Worm (Caenorhabditis elegans): Measurements from ENCODE around the gene his-60.

Gene his-60

ce11 chrIV:7507305-7507704, 19.5 kb upstream of the his-60 start:
- no peak for TF ChIP-seq egl-5 (tag; optimal IDR thresholded peaks at IDR 0.05)
- no peak for TF ChIP-seq ceh-9 (tag; optimal IDR thresholded peaks at IDR 0.05)
- TF ChIP-seq nhr-43 (tag; optimal IDR thresholded peaks at IDR 0.05; ENCODE audit: poor library complexity, severe bottlenecking) = peak; percentile 52
- no peak for TF ChIP-seq elt-1 (tag; optimal IDR thresholded peaks at IDR 0.05)
- no peak for TF ChIP-seq eor-1 (tag; optimal IDR thresholded peaks at IDR 0.05)
- no peak for TF ChIP-seq mml-1 (tag; optimal IDR thresholded peaks at IDR 0.05)
- peak; percentile 83 for TF ChIP-seq ama-1 (optimal IDR thresholded peaks at IDR 0.05)
- TF ChIP-seq hmg-11 (tag; optimal IDR thresholded peaks at IDR 0.05) = no peak
- TF ChIP-seq sea-2 (GFP tag; optimal IDR thresholded peaks at IDR 0.05) = no peak
- TF ChIP-seq ztf-4 (tag; optimal IDR thresholded peaks at IDR 0.05) = no peak
- peak; percentile 23 for TF ChIP-seq lin-15B (tag; optimal IDR thresholded peaks at IDR 0.05)
- no peak for TF ChIP-seq unc-39 (tag; optimal IDR thresholded peaks at IDR 0.05)
- no peak for TF ChIP-seq fos-1 (tag; optimal IDR thresholded peaks at IDR 0.05)
- TF ChIP-seq fkh-10 (GFP tag; optimal IDR thresholded peaks at IDR 0.05) = no peak
- no peak for TF ChIP-seq nhr-67 (tag; optimal IDR thresholded peaks at IDR 0.05)
- TF ChIP-seq nhr-25 (tag; optimal IDR thresholded peaks at IDR 0.05) = peak; percentile 33
- no peak for TF ChIP-seq ZK546.5 (tag; optimal IDR thresholded peaks at IDR 0.05)
- peak; percentile 66 for TF ChIP-seq pha-4 (tag; optimal IDR thresholded peaks at IDR 0.05)
- TF ChIP-seq elt-2 (tag; optimal IDR thresholded peaks at IDR 0.05) = peak; percentile 37
- no peak for TF ChIP-seq nhr-237 (tag; optimal IDR thresholded peaks at IDR 0.05)
- peak; percentile 29 for TF ChIP-seq nhr-23 (tag; optimal IDR thresholded peaks at IDR 0.05)
- no peak for TF ChIP-seq aly-2 (tag; optimal IDR thresholded peaks at IDR 0.05)
- no peak for TF ChIP-seq ceh-16 (tag; optimal IDR thresholded peaks at IDR 0.05)
- TF ChIP-seq jun-1 (tag; optimal IDR thresholded peaks at IDR 0.05) = no peak
- no peak for TF ChIP-seq mdl-1 (tag; optimal IDR thresholded peaks at IDR 0.05)
- TF ChIP-seq ceh-82 (tag; optimal IDR thresholded peaks at IDR 0.05) = no peak
- TF ChIP-seq elt-3 (tag; optimal IDR thresholded peaks at IDR 0.05) = no peak
- no peak for TF ChIP-seq tbx-2 (tag; optimal IDR thresholded peaks at IDR 0.05)
- TF ChIP-seq skn-1 (tag; optimal IDR thresholded peaks at IDR 0.05) = no peak
- TF ChIP-seq nfya-1 (tag; optimal IDR thresholded peaks at IDR 0.05; ENCODE audit: insufficient read depth) = no peak
- no peak for TF ChIP-seq daf-12 (tag; optimal IDR thresholded peaks at IDR 0.05)
- no peak for TF ChIP-seq zag-1 (tag; optimal IDR thresholded peaks at IDR 0.05)
- TF ChIP-seq pqm-1 (tag; optimal IDR thresholded peaks at IDR 0.05) = no peak
- no peak for TF ChIP-seq lsy-12 (tag; optimal IDR thresholded peaks at IDR 0.05)
- no peak for TF ChIP-seq ceh-28 (tag; optimal IDR thresholded peaks at IDR 0.05)

- no peak for TF ChIP-seq nhr-12 (tag; optimal IDR thresholded peaks at IDR 0.05)
- no peak for TF ChIP-seq nhr-237 (tag; optimal IDR thresholded peaks at IDR 0.05)
- TF ChIP-seq elt-3 (tag; optimal IDR thresholded peaks at IDR 0.05) = no peak
- TF ChIP-seq nhr-43 (tag; optimal IDR thresholded peaks at IDR 0.05; ENCODE audit: poor library complexity, severe bottlenecking) = no peak
Observed at ce11 chrIV:7506711-7507110, 18.9 kb upstream of the his-60 start.

- peak; percentile 95 for TF ChIP-seq ama-1 (optimal IDR thresholded peaks at IDR 0.05)
- peak; percentile 25 for TF ChIP-seq lin-39 (tag; optimal IDR thresholded peaks at IDR 0.05)
- TF ChIP-seq fkh-10 (GFP tag; optimal IDR thresholded peaks at IDR 0.05) = no peak
- TF ChIP-seq elt-1 (tag; optimal IDR thresholded peaks at IDR 0.05) = no peak
- TF ChIP-seq zag-1 (tag; optimal IDR thresholded peaks at IDR 0.05) = no peak
- peak; percentile 48 for TF ChIP-seq lsy-12 (tag; optimal IDR thresholded peaks at IDR 0.05)
- peak; percentile 38 for TF ChIP-seq elt-2 (tag; optimal IDR thresholded peaks at IDR 0.05)
- TF ChIP-seq eor-1 (tag; optimal IDR thresholded peaks at IDR 0.05) = no peak
- TF ChIP-seq R02D3.7 (tag; optimal IDR thresholded peaks at IDR 0.05) = peak; percentile 30
- TF ChIP-seq nhr-237 (tag; optimal IDR thresholded peaks at IDR 0.05) = no peak
- no peak for TF ChIP-seq hmg-11 (tag; optimal IDR thresholded peaks at IDR 0.05)
- no peak for TF ChIP-seq egl-5 (tag; optimal IDR thresholded peaks at IDR 0.05)
- no peak for TF ChIP-seq mml-1 (tag; optimal IDR thresholded peaks at IDR 0.05)
- no peak for TF ChIP-seq ztf-11 (tag; optimal IDR thresholded peaks at IDR 0.05)
- no peak for TF ChIP-seq elt-3 (tag; optimal IDR thresholded peaks at IDR 0.05)
- peak; percentile 65 for TF ChIP-seq pha-4 (tag; optimal IDR thresholded peaks at IDR 0.05)
- peak; percentile 44 for TF ChIP-seq aly-2 (tag; optimal IDR thresholded peaks at IDR 0.05)
- peak; percentile 4 for TF ChIP-seq pqm-1 (tag; optimal IDR thresholded peaks at IDR 0.05)
- TF ChIP-seq fkh-2 (tag; optimal IDR thresholded peaks at IDR 0.05) = no peak
- TF ChIP-seq nhr-43 (tag; optimal IDR thresholded peaks at IDR 0.05; ENCODE audit: poor library complexity, severe bottlenecking) = peak; percentile 54
Observed at ce11 chrIV:7505866-7506488, 18.2 kb upstream of the his-60 start.

Data from whole organism, L3 larva.